Fruit fly (Drosophila melanogaster) S2 (cell line): Measurements from ENCODE around the gene CG6847.

Source experiments
- CG8478 ChIP-seq: fragments of >200 bp; optimal IDR thresholded peaks from 2 replicates; lab custom pipeline; 2018
- CTCF ChIP-seq, 2 experiments: fragments of >200 bp; optimal IDR thresholded peaks; 2 replicates each; lab custom pipeline; 2018

DNA sequence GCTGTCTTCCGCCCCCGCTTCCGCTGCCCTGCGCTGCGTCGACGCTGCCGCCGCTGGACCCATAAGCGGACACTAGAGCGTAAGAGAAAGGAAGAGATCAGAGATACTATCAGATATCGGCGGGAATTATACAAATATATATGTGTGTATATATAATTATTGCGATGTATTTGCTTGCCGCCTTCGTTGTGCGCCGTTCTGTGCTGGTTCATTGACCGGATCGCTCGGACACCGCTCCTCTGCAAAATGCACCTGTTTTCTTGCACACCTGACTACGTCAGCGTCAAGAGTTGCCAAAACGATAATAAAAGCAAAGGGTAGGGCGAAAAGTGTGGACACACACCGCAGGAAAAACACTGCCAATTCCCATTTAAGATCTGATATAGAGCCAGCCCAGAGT is 37.9 kb upstream of the CG6847 start:
- TF ChIP-seq CTCF (optimal IDR thresholded peaks at IDR 0.05; lab: Kevin White, UChicago): no peak
- TF ChIP-seq CG8478 (lab: Kevin White, UChicago): no peak
